Fruit fly (Drosophila melanogaster): ENCODE data around the gene CheA87a.
A peak's percentile ranks its signal among the peaks of the same experiment; 100 is the strongest.

Gene CheA87a

dm6 chr3R:13364175-13365174 lies 5.0 kb upstream of the CheA87a start, which contains the start of gene Dic1 (continued):
- TF ChIP-seq CG9139 (GFP tag; optimal IDR thresholded peaks at IDR 0.05) (peak; percentile 90), Met (GFP tag; optimal IDR thresholded peaks at IDR 0.05) (peak; percentile 97), svp (GFP tag) (peak; percentile 100), CG8119 (GFP tag; IDR thresholded peaks at IDR 0.05) (peak; percentile 96), Hr39 (GFP tag; optimal IDR thresholded peaks at IDR 0.05) (peak; percentile 96), spab (GFP tag; optimal IDR thresholded peaks at IDR 0.05) (peak; percentile 97), Eip93F (GFP tag; optimal IDR thresholded peaks at IDR 0.05) (peak; percentile 89), CG11762 (GFP tag; optimal IDR thresholded peaks at IDR 0.05; ENCODE audit: insufficient read depth) (peak; percentile 98), Ets21C (GFP tag; optimal IDR thresholded peaks at IDR 0.05) (peak; percentile 93), Lpt (GFP tag; optimal IDR thresholded peaks at IDR 0.05) (peak; percentile 98), cyc (GFP tag; optimal IDR thresholded peaks at IDR 0.05) (peak; percentile 96)

dm6 chr3R:13365665-13366414 lies 3.6 kb upstream of the CheA87a start:
- no peak for TF ChIP-seq net (GFP tag; optimal IDR thresholded peaks at IDR 0.05)
- TF ChIP-seq OdsH (GFP tag; optimal IDR thresholded peaks at IDR 0.05), result peak; percentile 5
- no peak for TF ChIP-seq CG8119 (GFP tag; IDR thresholded peaks at IDR 0.05)
- TF ChIP-seq cyc (GFP tag; optimal IDR thresholded peaks at IDR 0.05), result no peak
- peak; percentile 23 for TF ChIP-seq CG34406 (GFP tag; optimal IDR thresholded peaks at IDR 0.05)
- no peak for TF ChIP-seq fd85E (GFP tag; optimal IDR thresholded peaks at IDR 0.05)
- TF ChIP-seq Ets21C (GFP tag; optimal IDR thresholded peaks at IDR 0.05), result no peak
- TF ChIP-seq fkh (GFP tag; optimal IDR thresholded peaks at IDR 0.05), result peak; percentile 68
- peak; percentile 9 for TF ChIP-seq acj6 (GFP tag; optimal IDR thresholded peaks at IDR 0.05)
- TF ChIP-seq spab (GFP tag; optimal IDR thresholded peaks at IDR 0.05), result no peak
- TF ChIP-seq CG6792 (GFP tag; optimal IDR thresholded peaks at IDR 0.05), result no peak
- no peak for TF ChIP-seq CG3032 (tag; optimal IDR thresholded peaks at IDR 0.05)
- TF ChIP-seq dsx (GFP tag; optimal IDR thresholded peaks at IDR 0.05; ENCODE audit: poor library complexity, severe bottlenecking), result no peak
- no peak for TF ChIP-seq CG15336 (GFP tag; IDR thresholded peaks at IDR 0.05)
- no peak for TF ChIP-seq ss (GFP tag; optimal IDR thresholded peaks at IDR 0.05)
- TF ChIP-seq Met (GFP tag; optimal IDR thresholded peaks at IDR 0.05), result no peak
- peak; percentile 7 for TF ChIP-seq esn (GFP tag; optimal IDR thresholded peaks at IDR 0.05)
- TF ChIP-seq achi (GFP tag; optimal IDR thresholded peaks at IDR 0.05), result no peak
- no peak for TF ChIP-seq CG7368 (GFP tag; optimal IDR thresholded peaks at IDR 0.05)
- TF ChIP-seq Sox102F (GFP tag; optimal IDR thresholded peaks at IDR 0.05), result no peak
- no peak for TF ChIP-seq CG10669 (GFP tag; optimal IDR thresholded peaks at IDR 0.05)
- no peak for TF ChIP-seq eg (GFP tag; IDR thresholded peaks at IDR 0.05)
- TF ChIP-seq Eip78C (GFP tag), result peak; percentile 48
- no peak for TF ChIP-seq Hr39 (GFP tag; optimal IDR thresholded peaks at IDR 0.05)
- TF ChIP-seq CG6854 (GFP tag; optimal IDR thresholded peaks at IDR 0.05), result no peak
- TF ChIP-seq CG4318 (GFP tag; optimal IDR thresholded peaks at IDR 0.05), result no peak
- TF ChIP-seq dac (GFP tag; optimal IDR thresholded peaks at IDR 0.05), result no peak
- no peak for TF ChIP-seq Smox (GFP tag; optimal IDR thresholded peaks at IDR 0.05)
- peak; percentile 6 for TF ChIP-seq CG8632 (GFP tag; optimal IDR thresholded peaks at IDR 0.05)
- no peak for TF ChIP-seq pdm3 (GFP tag; optimal IDR thresholded peaks at IDR 0.05)
- TF ChIP-seq topi (GFP tag; optimal IDR thresholded peaks at IDR 0.05), result peak; percentile 20
- peak; percentile 2 for TF ChIP-seq Hr4 (GFP tag; optimal IDR thresholded peaks at IDR 0.05)
- TF ChIP-seq CG9139 (GFP tag; optimal IDR thresholded peaks at IDR 0.05), result no peak
- TF ChIP-seq CG1621 (tag; optimal IDR thresholded peaks at IDR 0.05), result no peak
- peak; percentile 45 for TF ChIP-seq vri (GFP tag; optimal IDR thresholded peaks at IDR 0.05)
- no peak for TF ChIP-seq Sox14 (GFP tag; optimal IDR thresholded peaks at IDR 0.05)
- TF ChIP-seq CG32006 (GFP tag; optimal IDR thresholded peaks at IDR 0.05), result peak; percentile 51
